Fruit fly (Drosophila melanogaster) whole organism, embryonic: ENCODE results near the gene CG34313.

Source experiments
- Asciz ChIP-seq: fragments of 200-800 bp; sonication (Bioruptor generic); optimal IDR thresholded peaks from 2 replicates; lab custom pipeline; 2017; ENCODE audit warnings: missing biosample characterization, mild to moderate bottlenecking, missing genetic modification characterization, missing genetic modification reagents
- Atf-2 ChIP-seq: fragments of 200-800 bp; sonication (Bioruptor generic); optimal IDR thresholded peaks from 2 replicates; lab custom pipeline; 2016; ENCODE audit warnings: missing biosample characterization, missing genetic modification characterization
- B-H2 ChIP-seq: fragments of 200-800 bp; sonication (Bioruptor generic); optimal IDR thresholded peaks from 2 replicates; lab custom pipeline; 2018; ENCODE audit warnings: missing biosample characterization, mild to moderate bottlenecking, missing genetic modification characterization
- CG10462 ChIP-seq: fragments of 200-800 bp; sonication (Bioruptor generic); optimal IDR thresholded peaks from 2 replicates; lab custom pipeline; 2016; ENCODE audit warnings: missing biosample characterization, missing genetic modification characterization
- CG11695 ChIP-seq: fragments of 200-800 bp; sonication (Bioruptor generic); IDR thresholded peaks from 3 replicates; pipeline ENCODE4 v1.3.6; 2022; ENCODE audit warnings: missing biosample characterization, missing genetic modification characterization
- CG12219 ChIP-seq: fragments of 200-800 bp; sonication (Bioruptor generic); optimal IDR thresholded peaks from 3 replicates; lab custom pipeline; 2018; ENCODE audit warnings: missing biosample characterization, mild to moderate bottlenecking, missing genetic modification characterization
- CG14441 ChIP-seq: fragments of 200-800 bp; sonication (Bioruptor generic); IDR thresholded peaks from 2 replicates; pipeline ENCODE4 v1.3.6; 2022; ENCODE audit warnings: missing biosample characterization, missing genetic modification characterization
- CG15011 ChIP-seq: fragments of 200-800 bp; sonication (Bioruptor generic); optimal IDR thresholded peaks from 3 replicates; lab custom pipeline; 2018; ENCODE audit warnings: missing biosample characterization, mild to moderate bottlenecking, missing genetic modification characterization
- CG17186 ChIP-seq: fragments of 200-800 bp; sonication (Bioruptor generic); optimal IDR thresholded peaks from 3 replicates; lab custom pipeline; 2017; ENCODE audit warnings: missing biosample characterization, missing genetic modification reagents, missing genetic modification characterization
- CG17802 ChIP-seq: fragments of 200-800 bp; sonication (Bioruptor generic); optimal IDR thresholded peaks from 2 replicates; lab custom pipeline; 2018; ENCODE audit warnings: missing biosample characterization, mild to moderate bottlenecking, missing genetic modification characterization, moderate library complexity
- CG2678 ChIP-seq: fragments of 200-800 bp; sonication (Bioruptor generic); optimal IDR thresholded peaks from 3 replicates; lab custom pipeline; 2019; ENCODE audit warnings: missing biosample characterization, mild to moderate bottlenecking, missing genetic modification characterization, moderate library complexity
- CG31224 ChIP-seq: fragments of 200-800 bp; sonication (Bioruptor generic); IDR thresholded peaks from 2 replicates; pipeline ENCODE4 v1.3.6; 2022; ENCODE audit warnings: missing biosample characterization, missing genetic modification characterization
- CG32532 ChIP-seq: fragments of 200-800 bp; sonication (Bioruptor generic); IDR thresholded peaks from 2 replicates; pipeline ENCODE4 v1.3.6; 2022; ENCODE audit warnings: missing biosample characterization, missing genetic modification characterization
- CG32767 ChIP-seq: fragments of 200-800 bp; sonication (Bioruptor generic); IDR thresholded peaks from 2 replicates; pipeline ENCODE4 v1.3.6; 2022; ENCODE audit warnings: missing biosample characterization, missing genetic modification characterization
- CG4424 ChIP-seq: fragments of 200-800 bp; sonication (Bioruptor generic); optimal IDR thresholded peaks from 3 replicates; lab custom pipeline; 2016; ENCODE audit warnings: missing biosample characterization, missing genetic modification characterization
- CG6272 ChIP-seq: fragments of 200-800 bp; sonication (Bioruptor generic); IDR thresholded peaks from 2 replicates; pipeline ENCODE4 v1.3.6; 2022; ENCODE audit warnings: missing biosample characterization, missing genetic modification characterization
- CG6791 ChIP-seq: fragments of 200-800 bp; sonication (Bioruptor generic); IDR thresholded peaks from 3 replicates; pipeline ENCODE4 v1.3.6; 2022; ENCODE audit warnings: missing biosample characterization, missing genetic modification characterization; ENCODE audit not compliant: partially characterized antibody
- CG7839 ChIP-seq: fragments of 200-800 bp; sonication (Bioruptor generic); optimal IDR thresholded peaks from 3 replicates; lab custom pipeline; 2018; ENCODE audit warnings: missing biosample characterization, mild to moderate bottlenecking, missing genetic modification characterization, moderate library complexity
- Deaf1 ChIP-seq: fragments of 200-800 bp; optimal IDR thresholded peaks from 3 replicates; lab custom pipeline; 2019; ENCODE audit warnings: missing biosample characterization, mild to moderate bottlenecking, missing genetic modification characterization, moderate library complexity
- Doc2 ChIP-seq: fragments of 200-800 bp; sonication (Bioruptor generic); IDR thresholded peaks from 2 replicates; pipeline ENCODE4 v1.3.6; 2022; ENCODE audit warnings: missing biosample characterization, missing genetic modification characterization
- H2.0 ChIP-seq: fragments of 200-800 bp; sonication (Bioruptor generic); IDR thresholded peaks from 2 replicates; pipeline ENCODE4 v1.3.6; 2022; ENCODE audit warnings: missing biosample characterization, missing genetic modification characterization
- Meics ChIP-seq: fragments of 200-800 bp; sonication (Bioruptor generic); optimal IDR thresholded peaks from 2 replicates; lab custom pipeline; 2017; ENCODE audit warnings: missing biosample characterization, mild to moderate bottlenecking, missing genetic modification characterization
- NC2α ChIP-seq: fragments of 200-800 bp; sonication (Bioruptor generic); optimal IDR thresholded peaks from 2 replicates; lab custom pipeline; 2016; ENCODE audit warnings: missing biosample characterization, missing genetic modification characterization
- NK7.1 ChIP-seq: fragments of 200-800 bp; sonication (Bioruptor generic); optimal IDR thresholded peaks from 3 replicates; lab custom pipeline; 2016; ENCODE audit warnings: missing biosample characterization, missing genetic modification characterization
- Nf-YA ChIP-seq: fragments of 200-800 bp; sonication (Bioruptor generic); IDR thresholded peaks from 2 replicates; pipeline ENCODE4 v1.3.6; 2022; ENCODE audit warnings: missing biosample characterization, missing genetic modification characterization
- Spps ChIP-seq: fragments of 200-800 bp; sonication (Bioruptor generic); optimal IDR thresholded peaks from 2 replicates; lab custom pipeline; 2018; ENCODE audit warnings: missing biosample characterization, mild to moderate bottlenecking, missing genetic modification characterization
- Taf1 ChIP-seq: fragments of 200-800 bp; sonication (Bioruptor generic); IDR thresholded peaks from 2 replicates; pipeline ENCODE4 v1.3.6; 2022; ENCODE audit warnings: missing biosample characterization, missing genetic modification characterization
- amos ChIP-seq: fragments of 200-800 bp; sonication (Bioruptor generic); IDR thresholded peaks from 2 replicates; pipeline ENCODE4 v1.3.6; 2022; ENCODE audit warnings: missing biosample characterization, missing genetic modification characterization; ENCODE audit not compliant: partially characterized antibody
- aop ChIP-seq: fragments of 200-800 bp; sonication (Bioruptor generic); IDR thresholded peaks from 2 replicates; pipeline ENCODE4 v1.3.6; 2022; ENCODE audit warnings: missing biosample characterization, missing genetic modification characterization
- ato ChIP-seq: fragments of 200-800 bp; sonication (Bioruptor generic); IDR thresholded peaks from 2 replicates; pipeline ENCODE4 v1.3.6; 2022; ENCODE audit warnings: missing biosample characterization, missing genetic modification characterization; ENCODE audit not compliant: partially characterized antibody
- corto ChIP-seq: fragments of 200-800 bp; sonication (Bioruptor generic); optimal IDR thresholded peaks from 2 replicates; lab custom pipeline; 2016; ENCODE audit warnings: missing biosample characterization, mild to moderate bottlenecking, missing genetic modification characterization, moderate library complexity
- disco-r ChIP-seq: fragments of 200-800 bp; sonication (Bioruptor generic); optimal IDR thresholded peaks from 2 replicates; lab custom pipeline; 2016; ENCODE audit warnings: missing biosample characterization, missing genetic modification characterization
- dm ChIP-seq: fragments of 200-800 bp; sonication (Bioruptor generic); optimal IDR thresholded peaks from 3 replicates; lab custom pipeline; 2016; ENCODE audit warnings: missing biosample characterization, missing genetic modification characterization
- gfzf ChIP-seq: fragments of 200-800 bp; sonication (Bioruptor generic); optimal IDR thresholded peaks from 2 replicates; lab custom pipeline; 2016; ENCODE audit warnings: missing biosample characterization, mild to moderate bottlenecking, missing genetic modification characterization, moderate library complexity
- jing ChIP-seq: fragments of 200-800 bp; sonication (Bioruptor generic); optimal IDR thresholded peaks from 2 replicates; lab custom pipeline; 2018; ENCODE audit warnings: missing biosample characterization, mild to moderate bottlenecking, missing genetic modification characterization
- lola ChIP-seq, 3 experiments: fragments of >200 bp in 2 of 3; fragments of 200-800 bp in 1 of 3; sonication (Bioruptor generic) in 1 of 3; optimal IDR thresholded peaks; 2 replicates each; lab custom pipeline; 2017 to 2019; ENCODE audit warnings: missing biosample characterization in 3 of 3, missing genetic modification characterization in 3 of 3, mild to moderate bottlenecking in 1 of 3, moderate library complexity in 1 of 3
- mirr ChIP-seq: fragments of 200-800 bp; sonication (Bioruptor generic); optimal IDR thresholded peaks from 3 replicates; lab custom pipeline; 2018; ENCODE audit warnings: missing biosample characterization, mild to moderate bottlenecking, missing genetic modification characterization
- nau ChIP-seq: fragments of 200-800 bp; sonication (Bioruptor generic); optimal IDR thresholded peaks from 3 replicates; lab custom pipeline; 2017; ENCODE audit warnings: missing biosample characterization, mild to moderate bottlenecking, missing genetic modification characterization, missing genetic modification reagents
- nom ChIP-seq: fragments of 200-800 bp; sonication (Bioruptor generic); optimal IDR thresholded peaks from 2 replicates; lab custom pipeline; 2017; ENCODE audit warnings: missing biosample characterization, missing genetic modification characterization, mild to moderate bottlenecking, moderate library complexity, missing genetic modification reagents
- oc ChIP-seq: fragments of 200-800 bp; sonication (Bioruptor generic); optimal IDR thresholded peaks from 2 replicates; lab custom pipeline; 2018; ENCODE audit warnings: missing biosample characterization, mild to moderate bottlenecking, missing genetic modification characterization, moderate library complexity
- onecut ChIP-seq: fragments of 200-800 bp; sonication (Bioruptor generic); IDR thresholded peaks from 2 replicates; pipeline ENCODE4 v1.3.6; 2022; ENCODE audit warnings: missing biosample characterization, missing genetic modification characterization
- peb ChIP-seq: fragments of 200-800 bp; sonication (Bioruptor generic); IDR thresholded peaks from 2 replicates; pipeline ENCODE4 v1.3.6; 2022; ENCODE audit warnings: missing biosample characterization, missing genetic modification characterization
- pho ChIP-seq: fragments of 200-800 bp; sonication (Bioruptor generic); optimal IDR thresholded peaks from 2 replicates; lab custom pipeline; 2016; ENCODE audit warnings: missing biosample characterization, missing genetic modification characterization
- pros ChIP-seq: fragments of 200-800 bp; sonication (Bioruptor generic); optimal IDR thresholded peaks from 3 replicates; lab custom pipeline; 2019; ENCODE audit warnings: missing biosample characterization, mild to moderate bottlenecking, missing genetic modification characterization, moderate library complexity
- rib ChIP-seq: fragments of 200-800 bp; sonication (Bioruptor generic); IDR thresholded peaks from 2 replicates; pipeline ENCODE4 v1.3.6; 2022; ENCODE audit warnings: missing biosample characterization, missing genetic modification characterization
- shn ChIP-seq: fragments of 200-800 bp; sonication (Bioruptor generic); optimal IDR thresholded peaks from 3 replicates; lab custom pipeline; 2016; ENCODE audit warnings: missing biosample characterization, missing genetic modification characterization
- sisA ChIP-seq: fragments of 200-800 bp; sonication (Bioruptor generic); IDR thresholded peaks from 2 replicates; pipeline ENCODE4 v1.3.6; 2022; ENCODE audit warnings: missing biosample characterization, missing genetic modification characterization
- slou ChIP-seq: fragments of 200-800 bp; sonication (Bioruptor generic); optimal IDR thresholded peaks from 3 replicates; lab custom pipeline; 2016; ENCODE audit warnings: missing biosample characterization, missing genetic modification characterization
- slp2 ChIP-seq: fragments of 200-800 bp; sonication (Bioruptor generic); optimal IDR thresholded peaks from 2 replicates; lab custom pipeline; 2016; ENCODE audit warnings: missing biosample characterization, missing genetic modification characterization
- stc ChIP-seq: fragments of 200-800 bp; sonication (Bioruptor generic); IDR thresholded peaks from 2 replicates; pipeline ENCODE4 v1.3.6; 2022; ENCODE audit warnings: missing biosample characterization, missing genetic modification characterization
- wor ChIP-seq: fragments of 200-800 bp; sonication (Bioruptor generic); IDR thresholded peaks from 2 replicates; pipeline ENCODE4 v1.3.6; 2022; ENCODE audit warnings: missing biosample characterization, missing genetic modification characterization

CG34313 gene

dm6 chr2L:16868897-16869324 lies 10.4 kb upstream of the CG34313 start (continued):
- peak; percentile 44; the same call in 1 of the 2 replicates for TF ChIP-seq stc (GFP tag; lab: Robert Waterston, UW)
- no peak for TF ChIP-seq pros (GFP tag; lab: Kevin White, UChicago)
- peak; percentile 17 for TF ChIP-seq CG4424 (GFP tag; lab: Kevin White, UChicago)
- peak; percentile 76 for TF ChIP-seq CG7839 (tag; lab: Kevin White, UChicago)
- TF ChIP-seq aop, result no peak
- no peak for TF ChIP-seq jing (GFP tag; lab: Kevin White, UChicago)
- no peak for TF ChIP-seq Atf-2 (GFP tag; lab: Kevin White, UChicago)
- TF ChIP-seq CG10462, result no peak
- no peak for TF ChIP-seq B-H2 (GFP tag; lab: Kevin White, UChicago)
- peak; percentile 26; the same call in 1 of the 2 replicates for TF ChIP-seq H2.0 (GFP tag; lab: Robert Waterston, UW)
- TF ChIP-seq CG32532 (GFP tag; lab: Robert Waterston, UW), result no peak
- TF ChIP-seq sisA, result peak; percentile 46
- TF ChIP-seq lola (GFP tag; optimal IDR thresholded peaks at IDR 0.05; lab: Kevin White, UChicago), result peak in 1 of 3 experiments; percentile 23
- no peak for TF ChIP-seq pho
- no peak for TF ChIP-seq CG6272
- no peak for TF ChIP-seq oc (tag; lab: Kevin White, UChicago)
- no peak for TF ChIP-seq peb (GFP tag; lab: Robert Waterston, UW)
- TF ChIP-seq CG32767 (GFP tag; lab: Robert Waterston, UW), result 0 out of 2 replicates have a peak, but pooled peaks have one; percentile 27
- TF ChIP-seq dm (GFP tag; lab: Kevin White, UChicago), result no peak
- 0 out of 2 replicates have a peak, but pooled peaks have one; percentile 6 for TF ChIP-seq Taf1 (GFP tag; lab: Robert Waterston, UW)
- TF ChIP-seq slp2 (GFP tag; lab: Kevin White, UChicago), result no peak
- TF ChIP-seq NC2α, result no peak
- no peak for TF ChIP-seq CG2678 (tag; lab: Kevin White, UChicago)
- TF ChIP-seq Asciz, result peak; percentile 31
- TF ChIP-seq CG31224 (GFP tag; lab: Robert Waterston, UW), result no peak
- TF ChIP-seq CG14441 (GFP tag; lab: Robert Waterston, UW), result no peak
- TF ChIP-seq nom (GFP tag; lab: Kevin White, UChicago), result no peak
- no peak for TF ChIP-seq CG12219 (GFP tag; lab: Kevin White, UChicago)
- TF ChIP-seq NK7.1 (GFP tag; lab: Kevin White, UChicago), result no peak
- TF ChIP-seq amos (GFP tag; lab: Robert Waterston, UW), result no peak
- TF ChIP-seq Deaf1 (tag; lab: Kevin White, UChicago), result peak; percentile 91
- TF ChIP-seq mirr (GFP tag; lab: Kevin White, UChicago), result no peak
- TF ChIP-seq CG17186 (GFP tag; lab: Kevin White, UChicago), result no peak
- TF ChIP-seq onecut (GFP tag; lab: Robert Waterston, UW), result no peak
- no peak for TF ChIP-seq disco-r (GFP tag; lab: Kevin White, UChicago)
- TF ChIP-seq shn, result no peak
- no peak for TF ChIP-seq rib (GFP tag; lab: Robert Waterston, UW)
- TF ChIP-seq gfzf (GFP tag; lab: Kevin White, UChicago), result no peak
- no peak for TF ChIP-seq CG15011 (GFP tag; lab: Kevin White, UChicago)
- peak; percentile 44; the same call in 2 of the 3 replicates for TF ChIP-seq CG11695
- TF ChIP-seq slou, result no peak
- TF ChIP-seq Spps (tag; lab: Kevin White, UChicago), result no peak
- TF ChIP-seq CG17802, result no peak
- no peak for TF ChIP-seq corto (GFP tag; lab: Kevin White, UChicago)
- 0 out of 2 replicates have a peak, but pooled peaks have one; percentile 13 for TF ChIP-seq Doc2 (GFP tag; lab: Robert Waterston, UW)
- no peak for TF ChIP-seq CG6791 (GFP tag; lab: Robert Waterston, UW)
- TF ChIP-seq Nf-YA (GFP tag; lab: Robert Waterston, UW), result no peak
- no peak for TF ChIP-seq ato
- TF ChIP-seq nau, result no peak
- peak; percentile 40 for TF ChIP-seq Meics (GFP tag; lab: Kevin White, UChicago)
- no peak; the same call in 1 of the 2 replicates for TF ChIP-seq wor (GFP tag; lab: Robert Waterston, UW)
